Fruit fly (Drosophila melanogaster) whole organism, larva: ENCODE measurements around the gene ScsbetaA.

Experiments
- noc ChIP-seq: fragments of 200-800 bp; sonication (Bioruptor generic); optimal IDR thresholded peaks from 3 replicates; lab custom pipeline; 2019; ENCODE audit warnings: missing biosample characterization, mild to moderate bottlenecking, missing genetic modification characterization, moderate library complexity

The ScsbetaA gene

DNA sequence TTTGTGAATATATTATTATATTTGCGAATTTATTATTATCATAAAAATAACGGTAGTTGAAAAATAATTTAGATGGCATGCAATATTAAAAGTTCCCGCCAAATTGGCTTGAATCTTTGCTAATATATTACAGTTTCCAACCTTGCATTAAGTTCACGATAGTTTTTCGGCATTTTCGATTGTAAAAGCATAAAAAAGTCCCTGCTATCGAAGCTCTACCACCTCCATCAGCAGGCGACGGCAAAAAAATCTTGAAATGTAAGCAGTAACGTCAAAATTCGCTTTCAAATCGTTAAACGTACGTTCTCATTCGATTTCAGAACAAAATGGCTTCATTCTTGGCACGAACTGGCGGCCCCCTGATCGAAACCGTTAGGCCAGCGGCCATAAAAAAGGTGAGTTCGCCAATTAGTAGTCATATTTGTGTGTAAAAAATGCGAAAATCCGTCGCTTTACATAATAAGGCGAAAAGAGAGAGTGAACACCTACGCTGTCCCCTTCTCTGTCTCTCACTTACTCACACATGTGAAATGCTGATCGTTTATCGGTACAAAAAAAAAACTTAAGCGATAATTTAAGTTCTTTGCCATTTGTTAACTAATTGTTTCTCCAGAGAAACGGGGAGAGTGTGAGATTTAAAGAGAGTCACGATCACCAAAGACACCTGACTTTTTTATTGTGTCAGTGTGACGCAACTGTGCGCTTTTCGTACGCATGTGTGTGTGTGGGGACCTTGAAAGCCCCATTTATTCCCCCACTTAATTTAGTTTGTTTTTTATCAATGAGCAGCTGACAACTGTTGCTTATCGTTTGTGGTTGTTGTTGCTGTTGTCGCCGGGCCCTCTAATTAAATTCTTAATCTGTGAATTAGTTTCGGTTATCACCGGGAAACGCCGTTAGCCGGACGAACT lies at the start of gene ScsbetaA:
TSS of gene ScsbetaA (plus strand) at position 231 of the 911 bp plus-strand sequence.
- TF ChIP-seq noc (tag; lab: Kevin White, UChicago) = peak; percentile 29

DNA sequence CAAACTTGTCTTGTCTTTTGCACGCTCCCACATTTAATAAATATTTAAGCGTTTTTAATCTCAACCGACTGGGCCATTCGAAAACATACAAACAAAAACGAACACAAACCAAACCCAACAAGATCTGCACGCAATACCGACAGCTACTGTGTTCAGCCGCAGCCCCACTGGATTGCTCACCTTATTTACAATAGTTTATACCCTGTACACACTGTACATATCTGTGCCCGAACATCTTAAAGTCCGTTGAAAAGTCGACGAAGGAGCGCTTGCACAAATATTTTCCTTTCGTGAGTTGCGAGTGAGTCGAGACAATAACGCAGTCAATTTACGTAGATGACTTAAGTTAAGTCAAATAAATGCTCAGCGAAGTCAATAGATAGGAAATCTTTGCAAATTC lies 48.1 kb upstream of the ScsbetaA start:
- no peak for TF ChIP-seq noc (tag; lab: Kevin White, UChicago)

DNA sequence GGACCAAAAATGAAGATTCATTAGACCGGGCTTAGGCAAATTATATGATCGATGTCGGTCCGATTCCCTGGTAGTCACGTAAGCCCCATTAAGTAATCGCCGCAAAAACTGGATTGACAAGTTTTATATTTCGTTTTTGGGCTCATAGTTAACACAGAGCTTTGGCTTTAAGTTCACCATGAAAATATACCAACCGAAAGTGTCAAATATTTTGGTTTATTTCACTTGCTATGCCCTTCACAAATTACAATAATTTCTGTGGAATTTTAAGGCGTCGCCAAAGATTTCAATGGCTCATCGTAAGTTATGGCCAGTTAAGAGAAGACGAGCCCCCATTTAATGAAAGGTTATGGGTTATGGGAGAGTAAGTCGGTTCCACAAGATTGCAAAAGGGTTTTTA lies 46.8 kb upstream of the ScsbetaA start:
- no peak for TF ChIP-seq noc (tag; lab: Kevin White, UChicago)

DNA sequence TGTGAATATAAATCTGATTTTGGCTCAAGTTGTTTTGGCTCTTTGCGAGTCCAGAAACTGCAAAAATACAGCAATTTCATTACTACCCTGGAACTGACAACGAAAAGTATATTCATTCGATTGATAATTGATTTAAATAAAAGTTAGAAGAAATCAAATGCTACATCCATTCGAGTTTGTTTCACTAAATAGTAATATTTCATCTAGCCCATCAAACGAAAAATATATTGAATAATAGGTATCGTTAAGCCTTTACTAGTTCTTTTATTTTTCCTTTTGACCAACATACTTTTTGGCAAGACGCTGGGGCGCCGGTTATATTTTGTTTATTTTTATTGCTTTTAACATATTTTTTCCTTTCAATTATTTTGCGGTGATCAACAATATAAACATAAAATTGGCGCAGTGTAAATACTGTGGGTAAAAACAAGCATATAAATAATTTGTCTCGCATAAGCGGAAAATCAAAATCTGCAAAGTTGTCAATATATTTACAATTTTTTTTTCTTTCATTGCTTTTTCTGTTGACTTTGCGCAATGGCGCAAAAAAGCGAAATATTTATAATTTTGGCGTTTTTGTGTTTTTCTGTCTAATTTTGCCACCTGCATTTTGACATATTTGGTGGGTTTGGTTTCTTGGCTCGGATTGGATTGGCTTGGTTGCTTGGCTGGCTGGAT lies 45.4 kb upstream of the ScsbetaA start:
- TF ChIP-seq noc (tag; lab: Kevin White, UChicago) = peak; percentile 82

- peak; percentile 64 for TF ChIP-seq noc (tag; lab: Kevin White, UChicago)
These were observed 41.8 kb upstream of the ScsbetaA start for dm6 chr3R:8896740-8897139.

DNA sequence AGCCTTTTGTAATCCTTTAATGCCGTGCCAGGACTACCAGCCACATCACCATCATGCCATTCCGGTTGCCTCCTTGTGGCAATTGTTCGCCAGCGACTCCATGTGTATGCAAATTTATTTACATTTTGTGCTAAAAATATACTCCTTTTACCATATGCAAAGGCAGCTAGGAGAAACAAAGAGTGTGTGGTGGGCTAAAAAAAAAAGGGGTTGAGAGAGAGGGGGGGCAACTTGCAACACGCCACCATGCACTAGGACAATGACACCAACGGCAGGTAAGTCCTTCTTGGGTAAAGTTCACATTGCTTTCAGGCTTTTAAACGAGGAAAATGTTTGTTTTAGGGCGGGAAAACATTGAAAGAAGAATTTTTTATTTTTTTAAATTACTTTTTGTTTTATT lies 23.6 kb upstream of the ScsbetaA start:
- TF ChIP-seq noc (tag; lab: Kevin White, UChicago) = no peak

DNA sequence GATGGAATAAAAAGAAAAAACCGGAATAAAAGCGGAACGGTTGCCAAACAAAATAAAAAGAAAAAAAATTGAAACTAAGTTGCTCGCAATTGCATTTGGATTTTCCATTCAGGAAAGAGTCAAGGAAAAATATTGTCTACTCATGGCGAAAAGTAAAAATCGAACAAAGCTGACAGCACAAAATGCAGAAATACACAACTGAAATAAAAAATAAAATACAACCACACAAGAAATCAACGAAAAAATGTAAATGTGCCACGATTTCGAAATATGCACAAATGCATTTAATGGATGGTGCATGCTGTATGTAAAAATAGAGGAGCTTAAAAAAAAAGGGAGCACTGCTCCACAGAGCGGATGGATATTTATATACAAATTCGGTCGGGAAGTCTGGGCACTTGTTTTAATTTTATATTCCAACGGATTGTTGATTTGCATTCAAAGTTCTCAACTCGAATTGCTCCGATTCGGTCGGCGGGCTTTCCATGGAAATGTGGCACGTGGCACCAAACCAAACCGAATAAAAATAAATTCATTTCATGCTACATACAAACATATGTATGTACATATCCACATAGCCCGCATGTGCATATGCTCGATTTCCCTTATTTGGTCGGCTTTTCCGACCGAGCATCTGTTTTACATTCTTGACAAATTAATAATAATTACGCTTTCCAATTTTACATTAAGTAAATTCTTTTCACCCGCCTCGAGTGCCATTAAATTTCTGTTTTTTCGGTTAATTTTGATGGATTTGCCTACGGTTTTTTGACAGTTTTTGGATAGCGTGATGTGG lies 22.8 kb upstream of the ScsbetaA start:
- no peak for TF ChIP-seq noc (tag; lab: Kevin White, UChicago)

DNA sequence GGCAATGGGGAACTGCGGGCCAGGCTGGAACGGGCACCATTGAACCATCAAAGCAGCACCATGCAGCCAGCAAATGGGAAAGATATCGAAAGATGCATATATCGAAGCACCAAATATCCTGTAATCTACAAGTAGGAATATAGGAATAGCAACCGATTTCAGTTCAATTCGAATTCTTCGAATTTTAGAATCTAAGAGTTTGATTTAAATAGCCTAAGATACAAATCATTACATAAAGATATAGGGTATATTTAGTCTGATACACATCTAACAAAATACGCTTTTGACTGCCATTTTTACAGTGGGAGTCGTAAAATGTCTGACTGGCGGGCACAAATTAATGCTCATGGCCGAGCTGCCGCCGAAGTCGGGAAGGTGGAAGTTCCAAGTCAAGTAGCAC lies 19.7 kb upstream of the ScsbetaA start:
- TF ChIP-seq noc (tag; lab: Kevin White, UChicago) = no peak

DNA sequence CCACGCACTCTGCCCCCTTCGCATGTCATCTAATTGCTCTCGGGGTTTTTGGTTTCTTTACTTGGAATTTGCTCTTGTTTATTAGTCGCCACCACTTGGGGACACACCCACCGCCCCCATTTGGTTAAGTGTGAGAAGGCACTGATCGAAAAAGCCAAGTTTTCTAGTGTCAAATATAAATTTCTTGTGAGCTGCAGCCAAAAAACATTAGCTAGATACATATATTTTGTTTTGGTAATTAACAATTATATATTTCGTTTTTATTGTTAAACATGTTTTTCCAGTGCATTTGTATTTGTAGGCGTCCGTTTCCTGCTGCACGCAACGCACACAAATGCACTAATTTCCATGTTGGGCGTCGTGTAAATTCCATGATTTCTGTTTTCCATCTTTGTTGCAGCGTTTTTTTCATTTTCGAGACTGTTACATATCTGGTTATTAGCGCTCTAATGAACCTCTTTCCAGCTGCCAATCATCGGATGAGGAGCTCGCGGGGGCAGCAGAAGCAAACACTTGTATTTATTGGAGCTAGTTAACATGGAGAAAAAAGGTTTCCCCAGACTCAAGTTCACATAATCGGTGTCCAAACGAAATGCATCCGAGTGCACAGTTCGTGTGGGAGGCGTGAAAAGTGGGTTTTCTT lies 18.3 kb upstream of the ScsbetaA start:
- no peak for TF ChIP-seq noc (tag; lab: Kevin White, UChicago)

DNA sequence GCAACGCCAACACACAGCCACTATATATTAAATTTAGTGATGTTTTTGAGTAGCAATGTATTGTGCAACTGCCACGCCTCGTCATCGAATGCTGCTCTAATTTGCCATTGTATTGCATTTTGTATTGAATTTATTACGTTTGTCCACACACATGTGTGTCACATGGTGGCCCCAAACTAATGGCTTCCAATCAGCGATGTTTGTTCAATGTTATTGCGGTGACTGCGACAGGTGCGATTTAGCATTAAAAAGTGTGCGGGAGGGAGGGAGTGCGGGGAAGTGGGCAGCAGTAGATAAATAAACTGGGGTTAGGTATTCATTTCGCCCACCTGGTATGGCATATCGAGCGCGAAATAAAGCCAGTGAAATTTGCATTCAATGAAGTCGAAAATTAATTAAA lies 16.6 kb upstream of the ScsbetaA start:
- TF ChIP-seq noc (tag; lab: Kevin White, UChicago) = no peak

DNA sequence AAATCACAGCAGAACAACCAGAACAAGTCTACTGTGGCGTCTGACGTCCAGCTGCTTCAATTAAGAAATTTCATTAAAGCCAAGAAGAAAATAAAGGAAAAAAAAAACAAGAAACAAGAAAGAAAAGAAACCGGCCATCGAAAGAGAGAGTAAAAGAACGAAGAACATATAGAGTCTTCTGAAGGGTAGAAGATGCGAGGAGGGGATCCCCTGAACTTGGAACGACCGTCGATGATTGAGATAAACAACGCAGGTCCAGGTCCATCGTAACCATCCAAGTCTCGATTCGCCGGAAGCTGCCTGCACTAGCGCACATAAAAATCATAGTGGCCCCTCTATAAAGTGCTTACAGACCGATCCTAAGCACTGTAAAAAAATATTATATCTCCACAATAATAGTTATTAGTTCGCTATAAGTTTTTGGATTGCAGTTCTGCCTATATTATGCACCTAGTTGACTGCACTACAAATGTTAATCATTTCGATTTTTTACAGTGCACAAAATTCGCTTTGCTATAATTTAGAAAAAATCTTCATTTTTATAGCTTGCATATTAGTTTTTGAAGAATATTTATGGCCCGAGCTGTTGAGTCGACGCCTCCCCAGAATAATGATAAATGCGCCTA lies 15.8 kb upstream of the ScsbetaA start:
- TF ChIP-seq noc (tag; lab: Kevin White, UChicago) = no peak

DNA sequence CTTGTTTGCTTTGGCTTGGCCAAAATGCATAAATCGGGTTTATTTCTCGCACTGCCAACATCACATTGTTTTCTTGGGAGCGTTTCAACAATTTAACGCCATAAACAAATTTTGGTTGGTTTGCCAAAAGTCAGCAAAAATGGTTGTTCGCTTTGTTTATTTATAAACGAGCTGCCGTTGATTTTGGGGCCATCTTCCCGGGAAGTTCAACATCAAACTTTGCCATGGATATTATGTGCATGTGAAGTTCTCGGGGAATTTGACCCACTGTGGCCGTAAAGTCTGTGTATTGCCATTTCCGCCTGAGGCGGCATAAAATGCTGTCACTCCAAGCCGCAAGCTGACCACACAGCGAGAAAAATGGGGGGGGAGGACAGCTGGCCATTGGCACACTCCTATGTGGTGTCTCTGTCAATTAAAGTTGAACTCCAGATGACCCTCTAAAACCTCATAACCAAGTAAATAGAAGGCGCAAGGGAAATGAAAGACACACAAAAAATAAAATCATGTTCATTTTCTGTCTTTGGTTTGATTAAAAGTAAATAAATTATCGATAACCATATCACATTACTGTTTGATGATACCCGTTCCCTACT lies 14.7 kb upstream of the ScsbetaA start:
- no peak for TF ChIP-seq noc (tag; lab: Kevin White, UChicago)

dm6 chr3R:8925924-8926553 lies 12.5 kb upstream of the ScsbetaA start:
- TF ChIP-seq noc (tag; lab: Kevin White, UChicago) = no peak

dm6 chr3R:8926554-8926951 lies 12.0 kb upstream of the ScsbetaA start:
- no peak for TF ChIP-seq noc (tag; lab: Kevin White, UChicago)
